Fruit fly (Drosophila melanogaster) Kc167 (cell line): Measurements from ENCODE around the gene CG42869.

Experiments used
- Myc ChIP-seq: fragments of >200 bp; optimal IDR thresholded peaks from 2 replicates; lab custom pipeline; 2017; ENCODE audit warnings: missing external identifiers
- Sin3A ChIP-seq: fragments of >200 bp; optimal IDR thresholded peaks from 2 replicates; lab custom pipeline; 2018; ENCODE audit warnings: missing external identifiers
- h ChIP-seq: fragments of >200 bp; optimal IDR thresholded peaks from 3 replicates; lab custom pipeline; 2018; ENCODE audit warnings: missing external identifiers
- insv ChIP-seq: fragments of >200 bp; optimal IDR thresholded peaks from 3 replicates; lab custom pipeline; 2018; ENCODE audit warnings: missing external identifiers
- psq ChIP-seq: fragments of >200 bp; optimal IDR thresholded peaks from 2 replicates; lab custom pipeline; 2017; ENCODE audit warnings: missing external identifiers
- ttk ChIP-seq: sonication (Bioruptor generic); optimal IDR thresholded peaks from 2 replicates; lab custom pipeline; 2017; ENCODE audit warnings: missing external identifiers

CG42869 gene

DNA sequence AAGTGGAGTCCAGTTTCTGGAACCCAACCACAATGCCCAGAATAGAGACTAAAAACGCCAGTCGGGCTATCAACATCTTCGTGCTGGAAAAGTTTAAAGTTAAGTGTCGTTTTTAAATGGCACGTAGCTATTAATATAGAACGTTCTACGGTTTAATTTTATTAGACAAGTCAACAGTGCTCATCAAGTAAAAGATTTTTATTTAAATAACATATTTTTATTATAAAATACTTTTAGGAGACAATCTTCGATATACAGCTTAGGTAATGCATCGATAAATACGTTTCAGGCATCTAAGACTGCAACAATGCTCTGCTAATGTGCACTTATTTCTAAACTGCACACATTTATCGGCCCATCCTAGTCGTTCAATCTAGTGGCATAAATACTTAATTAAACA, at the start of gene CG42869:
Gene CG42869, minus strand, starts transcription at position 101 of the 400 bp plus-strand sequence.
- TF ChIP-seq h (lab: Kevin White, UChicago), result no peak
- TF ChIP-seq Myc (lab: Kevin White, UChicago), result no peak
- no peak for TF ChIP-seq insv
- TF ChIP-seq ttk (lab: Kevin White, UChicago), result no peak
- no peak for TF ChIP-seq Sin3A (lab: Kevin White, UChicago)
- TF ChIP-seq psq (lab: Kevin White, UChicago), result no peak

DNA sequence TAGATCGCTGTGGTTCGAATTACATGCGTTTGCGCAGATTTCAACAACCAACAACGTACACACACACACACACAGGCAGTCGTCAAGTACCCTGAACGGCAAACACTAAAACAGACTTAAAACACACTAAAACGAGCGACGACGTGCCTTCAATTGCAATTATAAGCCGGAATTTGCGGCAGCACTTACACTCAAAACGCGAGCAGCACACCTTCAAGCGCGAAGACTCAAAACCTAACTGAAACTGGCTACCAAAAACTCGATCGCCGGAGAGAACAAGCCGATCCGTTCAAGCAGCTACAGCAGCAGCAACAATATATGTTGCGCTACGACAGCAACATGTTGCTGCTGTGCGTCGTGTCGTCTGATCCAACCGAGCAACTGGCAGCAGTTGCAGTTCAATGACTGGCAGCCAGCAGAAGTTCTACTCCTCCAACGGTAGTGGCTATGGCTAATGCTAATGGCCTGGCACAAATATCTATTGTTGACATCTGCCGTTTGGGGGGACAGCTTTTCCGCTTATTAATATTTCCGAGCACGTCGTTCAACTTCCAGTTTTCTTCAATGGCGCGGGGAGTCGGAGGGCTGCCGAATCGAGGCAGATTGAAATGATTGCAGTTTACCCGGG, 45.8 kb upstream of the CG42869 start, which contains the start of gene tsl:
Gene tsl, minus strand, starts transcription at position 242 of the 628 bp plus-strand sequence.
- TF ChIP-seq h (lab: Kevin White, UChicago) (no peak), insv (no peak), Myc (lab: Kevin White, UChicago) (no peak), ttk (lab: Kevin White, UChicago) (no peak), Sin3A (lab: Kevin White, UChicago) (no peak), psq (lab: Kevin White, UChicago) (no peak)

DNA sequence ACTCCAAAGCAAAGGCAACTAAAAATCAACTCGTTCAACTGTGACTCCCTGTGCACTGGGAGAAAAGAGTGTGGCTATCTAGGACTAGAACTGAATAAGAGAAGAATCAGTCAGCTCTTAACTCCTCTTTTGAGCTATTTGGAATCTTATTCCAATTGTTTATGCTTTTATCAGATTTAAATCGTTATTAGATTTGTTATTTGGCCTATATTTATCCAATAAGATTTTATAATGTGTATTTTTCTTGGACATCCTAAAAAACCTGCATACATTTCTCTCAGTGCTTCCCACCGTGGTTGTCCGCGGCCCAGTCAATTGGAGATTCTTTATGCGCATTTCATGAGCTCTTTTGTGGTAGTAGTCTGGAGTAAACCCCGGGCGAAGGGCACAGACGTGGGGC, 44.8 kb upstream of the CG42869 start:
- TF ChIP-seq insv (no peak), ttk (lab: Kevin White, UChicago) (no peak), Myc (lab: Kevin White, UChicago) (no peak), h (lab: Kevin White, UChicago) (no peak), Sin3A (lab: Kevin White, UChicago) (no peak), psq (lab: Kevin White, UChicago) (no peak)

DNA sequence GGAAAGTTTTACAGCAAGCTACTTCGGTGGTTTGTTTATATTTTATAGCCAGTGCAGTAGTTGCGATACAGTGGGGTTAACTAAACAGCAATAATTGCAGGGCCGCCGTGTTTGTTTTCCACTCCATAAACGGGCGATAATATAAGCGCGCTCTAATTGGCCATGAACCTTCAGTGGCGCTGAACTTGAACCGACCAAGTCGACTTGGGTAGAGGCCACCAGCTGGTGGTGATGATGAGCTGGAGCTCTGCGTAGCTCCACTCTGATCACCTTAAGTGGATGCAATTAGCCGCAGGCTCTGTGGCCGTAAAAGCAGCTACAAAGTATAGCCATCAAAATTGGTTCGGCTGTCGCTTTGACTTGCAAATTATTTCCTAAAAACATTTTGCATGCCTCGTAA, 43.4 kb upstream of the CG42869 start:
- TF ChIP-seq h (lab: Kevin White, UChicago), result no peak
- TF ChIP-seq Sin3A (lab: Kevin White, UChicago), result no peak
- TF ChIP-seq ttk (lab: Kevin White, UChicago), result no peak
- TF ChIP-seq insv, result no peak
- TF ChIP-seq Myc (lab: Kevin White, UChicago), result no peak
- TF ChIP-seq psq (lab: Kevin White, UChicago), result no peak

DNA sequence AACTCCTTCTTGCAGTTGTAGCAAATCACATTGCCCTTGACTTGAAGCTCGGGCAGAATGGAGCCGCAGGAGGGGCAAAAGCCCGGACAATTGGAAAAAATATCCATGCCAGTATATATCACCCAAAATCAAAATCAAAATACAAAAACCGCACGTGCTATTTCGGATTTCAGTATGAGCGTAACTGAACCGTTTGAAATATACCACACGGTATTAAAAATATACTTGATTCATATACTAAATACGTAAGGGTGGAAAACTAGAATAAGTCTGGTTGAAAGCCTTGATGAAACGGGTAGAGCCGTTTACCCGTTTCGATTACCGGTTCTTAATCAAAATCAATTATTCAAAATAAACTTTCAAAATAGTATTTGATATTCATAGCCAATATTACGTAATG, 41.0 kb upstream of the CG42869 start, which contains the start of gene Polr1H:
Gene Polr1H, minus strand, starts transcription at position 188 of the 400 bp plus-strand sequence.
- TF ChIP-seq insv, result no peak
- no peak for TF ChIP-seq ttk (lab: Kevin White, UChicago)
- no peak for TF ChIP-seq Myc (lab: Kevin White, UChicago)
- no peak for TF ChIP-seq Sin3A (lab: Kevin White, UChicago)
- no peak for TF ChIP-seq h (lab: Kevin White, UChicago)
- no peak for TF ChIP-seq psq (lab: Kevin White, UChicago)

DNA sequence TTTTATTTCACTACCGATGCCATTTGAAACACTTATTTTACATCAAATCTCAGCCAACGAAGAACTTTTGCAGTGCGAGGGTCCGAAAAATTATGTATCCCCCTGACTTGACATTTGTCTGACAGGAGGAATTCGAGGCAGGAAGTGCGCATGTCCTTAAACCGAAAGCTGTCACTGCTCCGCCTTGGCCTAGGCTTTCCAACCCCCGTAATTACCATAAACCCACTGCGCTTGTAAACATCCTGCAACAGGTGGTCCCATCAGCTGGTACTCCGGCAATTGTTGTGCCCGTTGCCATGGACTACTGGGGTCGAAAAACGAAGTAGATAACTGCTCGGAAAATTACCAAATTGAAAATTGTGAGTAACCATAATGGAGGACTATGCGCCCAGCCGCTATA, 39.1 kb upstream of the CG42869 start, which contains the start of the genes GABA-B-R2 and CG6800:
Gene GABA-B-R2, minus strand, starts transcription at position 75 of the 400 bp plus-strand sequence.
Gene CG6800, plus strand, starts transcription at position 373 of the 400 bp plus-strand sequence.
- TF ChIP-seq ttk (lab: Kevin White, UChicago) (no peak), Myc (lab: Kevin White, UChicago) (no peak), Sin3A (lab: Kevin White, UChicago) (no peak)

DNA sequence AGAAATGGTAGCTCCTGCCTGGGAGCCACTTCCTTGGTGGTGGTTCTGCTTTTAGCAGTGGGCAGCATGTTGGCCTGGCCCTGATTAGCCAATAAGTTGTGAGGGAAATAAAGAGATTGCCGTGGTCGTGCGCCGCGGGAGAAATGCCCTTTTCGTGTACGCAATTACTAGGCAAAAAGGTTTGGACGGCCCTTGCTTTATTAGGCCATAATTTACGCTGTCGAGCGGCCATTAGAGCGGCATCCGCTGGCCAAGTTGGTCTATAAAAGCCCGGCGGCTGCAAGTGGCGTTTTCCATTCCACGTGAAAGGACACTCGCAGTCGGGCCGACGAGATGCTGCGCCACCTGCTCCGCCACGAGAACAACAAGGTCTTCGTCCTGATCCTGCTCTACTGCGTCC, 32.6 kb upstream of the CG42869 start, which contains the start of gene Burs:
Gene Burs, plus strand, starts transcription at position 301 of the 400 bp plus-strand sequence.
- TF ChIP-seq h (lab: Kevin White, UChicago) (no peak), insv (no peak), Sin3A (lab: Kevin White, UChicago) (no peak), psq (lab: Kevin White, UChicago) (no peak), ttk (lab: Kevin White, UChicago) (no peak), Myc (lab: Kevin White, UChicago) (no peak)

DNA sequence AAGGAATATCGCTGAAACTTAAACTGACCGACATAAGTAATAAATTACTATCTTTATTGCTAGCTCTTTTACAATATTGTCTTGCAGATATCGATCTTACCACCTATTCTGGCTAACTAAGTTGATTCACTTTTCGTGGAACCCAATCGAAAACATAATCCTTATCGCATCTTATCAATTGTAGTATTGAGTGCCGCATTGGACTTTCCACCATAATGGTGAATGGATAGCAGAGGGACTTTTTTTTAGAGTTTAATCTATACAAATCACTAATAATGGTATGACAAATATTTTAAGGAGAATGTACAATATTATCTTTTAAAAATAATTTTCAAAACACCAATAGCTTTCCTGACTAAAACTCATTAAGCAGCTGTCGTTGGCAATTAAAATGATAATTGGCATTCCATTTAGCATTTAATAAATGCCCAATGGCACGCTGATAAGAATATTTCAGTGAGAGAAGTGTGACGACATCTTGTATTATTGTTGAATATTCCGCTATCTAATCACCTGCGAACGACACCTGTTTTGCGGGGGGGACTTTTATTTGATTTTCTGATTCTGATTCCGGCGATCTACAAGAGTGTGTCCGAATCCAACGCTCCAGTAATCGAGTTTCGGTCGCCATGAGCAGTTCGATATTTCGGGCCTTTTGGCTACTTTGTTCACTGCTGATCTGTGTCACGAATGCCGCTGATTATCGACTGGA, 21.7 kb upstream of the CG42869 start, which contains the start of gene CG42335:
Gene CG42335, plus strand, starts transcription at position 620 of the 712 bp plus-strand sequence.
- TF ChIP-seq insv (no peak), ttk (lab: Kevin White, UChicago) (no peak), Sin3A (lab: Kevin White, UChicago) (no peak), Myc (lab: Kevin White, UChicago) (no peak), psq (lab: Kevin White, UChicago) (no peak), h (lab: Kevin White, UChicago) (no peak)

DNA sequence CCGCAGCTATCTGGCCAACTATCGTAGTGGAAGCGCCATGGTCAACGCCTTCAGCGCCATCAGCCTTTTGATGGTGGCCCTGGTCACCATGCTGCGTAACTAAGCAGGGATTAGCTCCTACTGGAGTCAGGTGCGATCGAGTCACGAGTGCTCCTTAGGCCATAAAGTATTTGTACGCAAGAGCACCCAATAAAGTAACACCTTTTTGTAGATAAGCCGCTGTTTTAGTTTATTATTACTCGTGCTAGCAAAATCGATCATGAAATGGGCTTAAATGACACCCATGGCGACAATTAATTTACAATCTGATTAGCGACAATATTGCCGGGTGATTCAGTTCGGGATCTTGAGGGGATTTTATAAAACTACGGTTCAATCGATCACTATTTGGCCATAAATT, 20.9 kb upstream of the CG42869 start:
- TF ChIP-seq Myc (lab: Kevin White, UChicago) (no peak), h (lab: Kevin White, UChicago) (no peak), ttk (lab: Kevin White, UChicago) (no peak), psq (lab: Kevin White, UChicago) (no peak), insv (no peak), Sin3A (lab: Kevin White, UChicago) (no peak)

DNA sequence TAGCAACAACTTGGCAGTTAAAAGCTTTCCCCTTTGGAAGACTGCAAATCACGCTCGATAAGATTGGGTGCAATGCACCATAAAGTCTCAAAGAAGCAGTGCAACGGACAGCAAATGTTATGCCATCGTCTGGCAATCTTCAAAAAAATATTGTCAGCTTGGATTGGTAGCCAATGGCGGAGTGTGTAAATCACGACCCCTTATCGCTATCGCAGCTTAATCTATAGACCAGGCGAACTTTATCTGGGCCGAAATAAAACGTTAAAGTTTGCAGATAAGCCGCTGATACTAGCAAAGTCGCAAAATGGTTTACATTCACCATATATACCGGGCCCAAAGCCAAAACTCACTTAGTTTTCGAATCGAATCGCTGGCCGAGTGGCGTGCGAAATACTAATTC, 17.3 kb upstream of the CG42869 start, which contains the start of gene CG31198:
Gene CG31198, plus strand, starts transcription at position 351 of the 400 bp plus-strand sequence.
- TF ChIP-seq insv (no peak), Myc (lab: Kevin White, UChicago) (no peak), ttk (lab: Kevin White, UChicago) (no peak), Sin3A (lab: Kevin White, UChicago) (no peak), psq (lab: Kevin White, UChicago) (no peak), h (lab: Kevin White, UChicago) (no peak)

DNA sequence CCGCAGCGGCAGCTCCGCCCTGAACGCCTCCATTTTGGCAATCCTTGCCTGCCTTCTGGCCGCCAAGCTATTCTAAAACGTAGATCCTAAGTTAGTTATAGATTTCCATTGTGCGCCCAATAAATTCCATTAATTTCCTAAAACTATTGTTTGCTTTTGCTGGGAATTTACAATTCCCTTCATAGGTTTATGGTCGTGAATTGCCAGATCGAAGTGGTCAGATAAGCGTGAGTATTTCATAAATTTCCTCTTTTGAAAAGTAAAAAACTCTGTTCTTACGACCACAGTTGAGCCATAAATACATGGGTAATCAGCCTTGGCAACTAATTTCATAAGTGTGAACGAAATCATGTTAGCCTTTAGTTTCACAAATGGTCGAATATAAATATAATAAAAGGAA, 16.4 kb upstream of the CG42869 start:
- TF ChIP-seq ttk (lab: Kevin White, UChicago) (no peak), Sin3A (lab: Kevin White, UChicago) (no peak), psq (lab: Kevin White, UChicago) (no peak), h (lab: Kevin White, UChicago) (no peak), insv (no peak), Myc (lab: Kevin White, UChicago) (no peak)
